Worm (Caenorhabditis elegans) whole organism, L1 larva: ENCODE results near the gene clec-7.

Experiments used
- C34B4.2 ChIP-seq: sonication (generic microtip); optimal IDR thresholded peaks from 2 replicates; lab custom pipeline; 2017; ENCODE audit warnings: mild to moderate bottlenecking, missing genetic modification characterization, missing compliant biosample characterization
- Y116A8C.19 ChIP-seq: sonication (generic microtip); optimal IDR thresholded peaks from 2 replicates; lab custom pipeline; 2016; ENCODE audit warnings: missing compliant biosample characterization, missing genetic modification characterization, borderline replicate concordance
- aha-1 ChIP-seq: fragments of 150-350 bp; optimal IDR thresholded peaks from 2 replicates; lab custom pipeline; 2014; ENCODE audit warnings: missing biosample characterization, missing genetic modification characterization
- alr-1 ChIP-seq: fragments of 200-800 bp; sonication (Bioruptor generic); optimal IDR thresholded peaks from 2 replicates; lab custom pipeline; 2018; ENCODE audit warnings: borderline replicate concordance, mild to moderate bottlenecking, missing genetic modification characterization, missing compliant biosample characterization
- ama-1 ChIP-seq: fragments of 150-350 bp; optimal IDR thresholded peaks from 2 replicates; lab custom pipeline; 2014
- ceh-8 ChIP-seq: fragments of 200-800 bp; sonication (Bioruptor generic); optimal IDR thresholded peaks from 2 replicates; lab custom pipeline; 2018; ENCODE audit warnings: mild to moderate bottlenecking, missing genetic modification characterization, moderate library complexity, missing compliant biosample characterization
- ceh-82 ChIP-seq, 3 experiments: fragments of 150-350 bp in 1 of 3; sonication (generic microtip) in 2 of 3; optimal IDR thresholded peaks; 2 replicates each; lab custom pipeline; 2014 to 2017; ENCODE audit warnings: missing biosample characterization in 3 of 3, missing genetic modification characterization in 3 of 3
- ceh-88 ChIP-seq: fragments of 200-800 bp; sonication (Bioruptor generic); IDR thresholded peaks from 2 replicates; pipeline ENCODE4 v1.3.6; 2022; ENCODE audit warnings: missing genetic modification characterization, missing compliant biosample characterization
- ces-1 ChIP-seq: fragments of 150-350 bp; optimal IDR thresholded peaks from 2 replicates; lab custom pipeline; 2014; ENCODE audit warnings: missing biosample characterization, missing genetic modification reagents, missing genetic modification characterization
- dsc-1 ChIP-seq: sonication (generic microtip); optimal IDR thresholded peaks from 2 replicates; lab custom pipeline; 2016; ENCODE audit warnings: mild to moderate bottlenecking, missing genetic modification characterization, missing compliant biosample characterization
- efl-1 ChIP-seq, 4 experiments: fragments of 150-350 bp; optimal IDR thresholded peaks in 3 of 4; peaks in 1 of 4; 1 replicate in 1 of 4; 2 replicates in 3 of 4; lab custom pipeline; 2014; ENCODE audit warnings: missing biosample characterization in 2 of 4, missing genetic modification characterization in 2 of 4, missing genetic modification reagents in 2 of 4
- egl-27 ChIP-seq, 2 experiments: fragments of 150-350 bp in 1 of 2; sonication (generic microtip); optimal IDR thresholded peaks; 3 replicates each; lab custom pipeline; 2017 to 2018; ENCODE audit warnings: missing biosample characterization in 2 of 2, missing genetic modification characterization in 2 of 2, missing genetic modification reagents in 2 of 2
- elt-3 ChIP-seq, 6 experiments: fragments of 150-350 bp in 1 of 6; sonication (generic microtip); optimal IDR thresholded peaks; 2 replicates each; lab custom pipeline; 2017 to 2018; ENCODE audit warnings: missing biosample characterization in 6 of 6, missing genetic modification characterization in 6 of 6, inconsistent platforms in 1 of 6
- fkh-4 ChIP-seq: sonication (generic microtip); optimal IDR thresholded peaks from 2 replicates; lab custom pipeline; 2016; ENCODE audit warnings: missing compliant biosample characterization, missing genetic modification characterization, borderline replicate concordance
- hlh-17 ChIP-seq: fragments of 200-800 bp; sonication (Bioruptor generic); optimal IDR thresholded peaks from 2 replicates; lab custom pipeline; 2018; ENCODE audit warnings: missing genetic modification characterization, mild to moderate bottlenecking, missing compliant biosample characterization, moderate library complexity, borderline replicate concordance
- hlh-4 ChIP-seq: sonication (generic microtip); optimal IDR thresholded peaks from 2 replicates; lab custom pipeline; 2016; ENCODE audit warnings: mild to moderate bottlenecking, missing genetic modification characterization, missing compliant biosample characterization
- irx-1 ChIP-seq: sonication (generic microtip); optimal IDR thresholded peaks from 2 replicates; lab custom pipeline; 2016; ENCODE audit warnings: missing genetic modification characterization, missing compliant biosample characterization
- isw-1 ChIP-seq: fragments of 200-800 bp; sonication (Bioruptor generic); IDR thresholded peaks from 2 replicates; pipeline ENCODE4 v1.3.6; 2022; ENCODE audit warnings: missing genetic modification characterization, missing compliant biosample characterization
- jun-1 ChIP-seq: fragments of 150-350 bp; optimal IDR thresholded peaks from 2 replicates; lab custom pipeline; 2014; ENCODE audit warnings: missing biosample characterization, missing genetic modification reagents, missing genetic modification characterization
- lin-13 ChIP-seq: fragments of 150-350 bp; optimal IDR thresholded peaks from 2 replicates; lab custom pipeline; 2014; ENCODE audit warnings: missing biosample characterization, missing genetic modification reagents, missing genetic modification characterization
- lin-14 ChIP-seq: fragments of 200-800 bp; sonication (Bioruptor generic); optimal IDR thresholded peaks from 2 replicates; lab custom pipeline; 2018; ENCODE audit warnings: mild to moderate bottlenecking, missing genetic modification characterization, moderate library complexity, missing compliant biosample characterization
- mab-9 ChIP-seq: fragments of 200-800 bp; sonication (Bioruptor generic); IDR thresholded peaks from 2 replicates; pipeline ENCODE4 v1.3.6; 2022; ENCODE audit warnings: missing genetic modification reagents, missing genetic modification characterization, missing compliant biosample characterization
- mdl-1 ChIP-seq, 2 experiments: fragments of 150-350 bp; optimal IDR thresholded peaks; 2 replicates each; lab custom pipeline; 2014 to 2017; ENCODE audit warnings: missing biosample characterization in 2 of 2, missing genetic modification characterization in 2 of 2, inconsistent platforms in 1 of 2
- nhr-12 ChIP-seq: sonication (generic microtip); optimal IDR thresholded peaks from 2 replicates; lab custom pipeline; 2017; ENCODE audit warnings: missing biosample characterization, missing genetic modification characterization
- nhr-19 ChIP-seq: fragments of 200-800 bp; sonication (Bioruptor generic); conservative IDR thresholded peaks from 2 replicates; pipeline ENCODE4 v1.3.6; 2022; ENCODE audit warnings: missing genetic modification characterization, missing compliant biosample characterization
- nhr-20 ChIP-seq: sonication (generic microtip); optimal IDR thresholded peaks from 2 replicates; lab custom pipeline; 2016; ENCODE audit warnings: mild to moderate bottlenecking, missing genetic modification characterization, missing compliant biosample characterization
- nhr-76 ChIP-seq: sonication (generic microtip); optimal IDR thresholded peaks from 2 replicates; lab custom pipeline; 2017; ENCODE audit warnings: missing biosample characterization, missing genetic modification characterization
- nhr-77 ChIP-seq: fragments of 150-350 bp; optimal IDR thresholded peaks from 2 replicates; lab custom pipeline; 2014; ENCODE audit warnings: missing biosample characterization, missing genetic modification characterization
- nhr-90 ChIP-seq: sonication (generic microtip); optimal IDR thresholded peaks from 2 replicates; lab custom pipeline; 2016; ENCODE audit warnings: mild to moderate bottlenecking, missing genetic modification characterization, missing compliant biosample characterization; ENCODE audit not compliant: poor library complexity
- pax-3 ChIP-seq: fragments of 200-800 bp; sonication (Bioruptor generic); optimal IDR thresholded peaks from 2 replicates; lab custom pipeline; 2018; ENCODE audit warnings: mild to moderate bottlenecking, missing genetic modification characterization, moderate library complexity, missing compliant biosample characterization
- rnt-1 ChIP-seq: sonication (generic microtip); optimal IDR thresholded peaks from 2 replicates; lab custom pipeline; 2016; ENCODE audit warnings: mild to moderate bottlenecking, missing genetic modification characterization, moderate library complexity, missing compliant biosample characterization
- sup-37 ChIP-seq: fragments of 200-800 bp; sonication (Bioruptor generic); optimal IDR thresholded peaks from 2 replicates; lab custom pipeline; 2018; ENCODE audit warnings: mild to moderate bottlenecking, missing genetic modification characterization, missing compliant biosample characterization
- tbx-2 ChIP-seq: sonication (generic microtip); optimal IDR thresholded peaks from 2 replicates; lab custom pipeline; 2016; ENCODE audit warnings: missing genetic modification characterization, missing compliant biosample characterization
- tlp-1 ChIP-seq: fragments of 150-350 bp; optimal IDR thresholded peaks from 2 replicates; lab custom pipeline; 2014; ENCODE audit warnings: missing biosample characterization, missing genetic modification characterization
- unc-30 ChIP-seq: sonication (generic microtip); optimal IDR thresholded peaks from 2 replicates; lab custom pipeline; 2017; ENCODE audit warnings: missing biosample characterization, missing genetic modification characterization
- unc-62 ChIP-seq: fragments of 150-350 bp; optimal IDR thresholded peaks from 2 replicates; lab custom pipeline; 2014; ENCODE audit warnings: missing biosample characterization, missing genetic modification reagents, missing genetic modification characterization
- unc-86 ChIP-seq: sonication (generic microtip); optimal IDR thresholded peaks from 2 replicates; lab custom pipeline; 2016; ENCODE audit warnings: missing genetic modification characterization, missing compliant biosample characterization

The clec-7 gene

ce11 chrV:7328092-7328491 lies at the start of gene clec-7:
clec-7 (plus strand) TSS chrV:7328392.
- TF ChIP-seq rnt-1 (no peak), unc-62 (no peak), tbx-2 (no peak), nhr-76 (tag; lab: Kevin White, UChicago) (no peak), ceh-82 (tag; optimal IDR thresholded peaks at IDR 0.05; lab: Kevin White, UChicago) (no peak), nhr-77 (no peak), alr-1 (tag; lab: Kevin White, UChicago) (no peak), aha-1 (tag; lab: Kevin White, UChicago) (no peak), hlh-4 (tag; lab: Kevin White, UChicago) (no peak), unc-86 (tag; lab: Kevin White, UChicago) (no peak), mdl-1 (tag; optimal IDR thresholded peaks at IDR 0.05; lab: Kevin White, UChicago) (no peak), nhr-19 (no peak), isw-1 (GFP tag; lab: Robert Waterston, UW) (no peak), pax-3 (no peak)

ce11 chrV:7279090-7279489 lies 49.1 kb upstream of the clec-7 start, which contains the start of gene C13A2.4:
C13A2.4 (plus strand) TSS chrV:7279390.
- no peak for TF ChIP-seq efl-1 (optimal IDR thresholded peaks at IDR 0.05; lab: Kevin White, UChicago)
- peak in 1 of 2 experiments; percentile 23 for TF ChIP-seq efl-1 (GFP tag; optimal IDR thresholded peaks at IDR 0.05 in 1 of 2; lab: Kevin White, UChicago)
- no peak for TF ChIP-seq aha-1 (tag; lab: Kevin White, UChicago)
- TF ChIP-seq fkh-4: no peak

ce11 chrV:7282037-7282436 lies 46.2 kb upstream of the clec-7 start, which contains the start of gene C13A2.3:
C13A2.3 (plus strand) TSS chrV:7282337.
- no peak for TF ChIP-seq dsc-1 (tag; lab: Kevin White, UChicago)
- TF ChIP-seq fkh-4: no peak

ce11 chrV:7288699-7289098 lies 39.5 kb upstream of the clec-7 start, which contains the start of gene C13A2.1:
C13A2.1 (plus strand) TSS chrV:7288999.
- TF ChIP-seq lin-13 (GFP tag; lab: Kevin White, UChicago) (no peak), ceh-88 (GFP tag; lab: Robert Waterston, UW) (no peak), nhr-90 (no peak), pax-3 (no peak), jun-1 (tag; lab: Kevin White, UChicago) (no peak), efl-1 (optimal IDR thresholded peaks at IDR 0.05; lab: Kevin White, UChicago) (no peak), efl-1 (GFP tag; optimal IDR thresholded peaks at IDR 0.05 in 1 of 2; lab: Kevin White, UChicago) (no peak), lin-14 (GFP tag; lab: Kevin White, UChicago) (no peak), C34B4.2 (tag; lab: Kevin White, UChicago) (no peak)

- TF ChIP-seq Y116A8C.19 (tag; lab: Kevin White, UChicago) (no peak), dsc-1 (tag; lab: Kevin White, UChicago) (no peak), irx-1 (tag; lab: Kevin White, UChicago) (no peak), nhr-20 (tag; lab: Kevin White, UChicago) (no peak), jun-1 (tag; lab: Kevin White, UChicago) (no peak), isw-1 (GFP tag; lab: Robert Waterston, UW) (no peak), fkh-4 (no peak), alr-1 (tag; lab: Kevin White, UChicago) (no peak), hlh-17 (GFP tag; lab: Kevin White, UChicago) (no peak), nhr-12 (no peak), ceh-8 (GFP tag; lab: Kevin White, UChicago) (no peak), tlp-1 (no peak), unc-30 (tag; lab: Kevin White, UChicago) (no peak), egl-27 (tag; optimal IDR thresholded peaks at IDR 0.05; lab: Kevin White, UChicago) (no peak), mab-9 (GFP tag; lab: Robert Waterston, UW) (no peak), sup-37 (GFP tag; lab: Kevin White, UChicago) (no peak), ama-1 (lab: Kevin White, UChicago) (no peak), ces-1 (GFP tag; lab: Kevin White, UChicago) (no peak), elt-3 (tag; optimal IDR thresholded peaks at IDR 0.05; lab: Kevin White, UChicago) (no peak)
Observed at ce11 chrV:7295270-7295669, 32.9 kb upstream of the clec-7 start, which contains the start of gene F07G11.4. F07G11.4 (minus strand) TSS chrV:7295370.
